Worm (Caenorhabditis elegans): Measurements from ENCODE around the gene ZK643.2.
"Not testable (repeated sequence)": the region's sequence is repeated elsewhere in the genome, so short reads cannot be mapped to it uniquely, and the experiment has no call there.

Gene ZK643.2

DNA sequence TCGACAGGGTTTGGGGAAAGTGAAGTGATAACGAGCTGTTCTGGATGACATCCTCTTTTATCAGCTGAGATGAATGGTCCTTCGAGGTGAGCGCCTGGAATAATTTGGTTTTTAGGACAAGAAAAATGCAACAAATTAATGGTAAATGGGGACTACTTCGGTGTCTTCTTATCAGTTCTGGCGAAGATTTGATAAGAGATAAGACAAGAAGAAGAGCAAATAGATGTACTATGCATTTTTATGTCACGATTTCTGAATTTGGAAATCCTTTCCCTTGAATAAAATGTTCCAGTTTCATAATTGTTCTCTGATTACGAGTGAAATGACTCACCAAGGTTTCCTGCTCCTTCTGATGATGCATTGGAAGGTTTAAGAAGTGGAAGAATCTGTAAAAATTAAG is 41.5 kb downstream of the ZK643.2 start:
- TF ChIP-seq him-1 (tag; optimal IDR thresholded peaks at IDR 0.05): no peak
- no peak for TF ChIP-seq W03F9.2 (tag; optimal IDR thresholded peaks at IDR 0.05)

DNA sequence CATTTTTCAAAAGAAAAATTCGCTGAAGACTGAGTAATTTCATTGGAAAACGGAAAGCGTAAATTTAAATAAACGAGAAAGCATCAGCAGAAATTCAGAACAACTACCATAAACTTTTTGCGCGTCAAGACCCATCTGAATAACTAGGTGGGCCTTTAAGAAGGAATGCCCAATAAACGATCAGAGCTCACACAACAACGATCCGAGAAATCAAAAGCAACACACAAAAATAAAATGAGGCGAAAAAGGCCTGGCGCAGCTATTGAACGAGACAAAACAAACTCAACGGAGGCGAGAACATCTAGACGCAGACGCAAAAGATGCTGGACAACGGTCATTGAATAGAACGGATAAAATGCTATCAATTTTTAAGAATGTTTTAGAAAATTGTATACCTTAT is 42.5 kb downstream of the ZK643.2 start:
- TF ChIP-seq dao-5 (tag; optimal IDR thresholded peaks at IDR 0.05) (no peak), W03F9.2 (tag; optimal IDR thresholded peaks at IDR 0.05) (no peak), him-1 (tag; optimal IDR thresholded peaks at IDR 0.05) (no peak)

DNA sequence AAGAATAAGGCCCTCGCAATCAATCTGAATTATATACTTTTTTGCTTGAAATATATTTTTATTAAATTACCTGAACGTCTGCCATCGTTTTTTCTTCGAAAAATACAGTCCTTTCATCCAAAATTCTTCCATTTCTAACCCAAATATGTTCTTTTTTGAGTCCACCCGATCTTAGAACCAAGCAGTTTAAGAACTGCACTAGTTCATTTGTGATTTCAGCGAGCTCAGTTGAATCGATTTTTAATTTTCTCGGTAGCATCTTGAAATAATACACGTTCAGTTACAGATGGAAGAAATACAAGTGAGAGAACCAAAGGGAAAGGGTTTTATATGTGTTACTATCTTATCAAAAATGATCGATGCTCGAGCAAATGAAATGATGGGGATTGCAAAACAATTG is 43.2 kb downstream of the ZK643.2 start, which contains the start of gene F59B2.3:
F59B2.3 (minus strand) TSS at position 259 of the 400 bp plus-strand sequence.
- TF ChIP-seq dao-5 (tag; optimal IDR thresholded peaks at IDR 0.05) (no peak), him-1 (tag; optimal IDR thresholded peaks at IDR 0.05) (no peak), W03F9.2 (tag; optimal IDR thresholded peaks at IDR 0.05) (no peak)

DNA sequence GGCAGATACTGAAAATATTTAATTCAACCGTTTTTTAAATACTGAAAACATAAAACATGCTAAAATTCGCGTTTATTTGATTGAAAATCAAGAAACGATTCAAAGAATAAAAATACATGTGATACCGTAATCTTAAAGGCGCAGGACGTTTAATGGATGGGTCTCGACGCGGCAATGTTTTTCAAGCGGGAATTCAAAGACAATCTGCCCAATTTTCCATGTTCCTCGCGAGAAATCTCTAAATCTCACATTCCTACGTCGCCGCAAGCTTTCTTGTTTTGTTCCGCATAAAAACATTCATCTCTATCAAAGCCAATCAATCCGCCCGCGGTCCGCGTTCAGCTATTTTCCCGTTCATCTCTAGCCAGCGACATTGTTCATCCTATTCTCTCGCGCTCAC is 45.2 kb downstream of the ZK643.2 start:
- no peak for TF ChIP-seq him-1 (tag; optimal IDR thresholded peaks at IDR 0.05)
- TF ChIP-seq W03F9.2 (tag; optimal IDR thresholded peaks at IDR 0.05): peak; percentile 22
- no peak for TF ChIP-seq dao-5 (tag; optimal IDR thresholded peaks at IDR 0.05)

DNA sequence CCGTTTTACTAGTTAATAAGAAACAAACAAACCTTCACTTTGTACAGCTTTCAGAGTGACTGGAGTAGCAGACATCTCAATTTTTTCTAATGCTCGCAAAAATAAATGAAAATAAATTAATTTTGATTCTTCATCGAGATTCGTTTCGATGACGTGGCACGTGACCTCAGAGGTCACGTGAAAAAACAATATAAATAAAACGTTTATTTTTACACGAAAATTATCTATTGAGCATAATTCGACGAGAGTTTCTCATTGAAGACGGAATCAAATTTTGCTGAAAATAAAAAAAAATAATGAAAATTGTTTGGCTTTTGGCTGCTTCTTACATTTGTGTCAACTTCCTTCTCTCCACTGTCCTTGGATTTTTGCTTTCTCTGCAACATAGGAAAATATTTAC is 45.6 kb downstream of the ZK643.2 start, which contains the start of gene rpn-6.2:
rpn-6.2 (minus strand) TSS at position 101 of the 400 bp plus-strand sequence.
- no peak for TF ChIP-seq W03F9.2 (tag; optimal IDR thresholded peaks at IDR 0.05)
- no peak for TF ChIP-seq him-1 (tag; optimal IDR thresholded peaks at IDR 0.05)
- no peak for TF ChIP-seq dao-5 (tag; optimal IDR thresholded peaks at IDR 0.05)

DNA sequence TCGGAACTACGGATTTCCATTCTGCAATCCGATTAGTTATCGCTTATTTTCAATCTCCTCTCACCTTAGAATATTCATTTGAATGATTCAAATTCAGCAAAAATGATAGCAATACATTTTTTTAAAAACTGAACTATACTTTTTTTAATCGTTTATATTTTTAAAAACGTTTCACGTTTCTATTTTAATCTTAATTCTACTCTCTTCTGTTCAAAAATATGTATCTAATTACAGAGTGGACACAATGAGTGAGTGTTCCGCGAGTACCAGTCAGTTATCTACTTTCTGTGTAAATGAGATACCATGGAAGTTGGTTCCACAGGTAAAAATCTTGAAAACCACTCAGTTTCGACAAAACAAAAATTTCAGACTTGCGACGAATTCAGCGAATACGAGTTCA is 46.2 kb downstream of the ZK643.2 start, which contains the start of the genes F59B2.15 and zif-1:
F59B2.15 (minus strand) TSS at position 101 of the 400 bp plus-strand sequence.
zif-1 (plus strand) TSS at position 235 of the 400 bp plus-strand sequence.
- no peak for TF ChIP-seq dao-5 (tag; optimal IDR thresholded peaks at IDR 0.05)
- TF ChIP-seq him-1 (tag; optimal IDR thresholded peaks at IDR 0.05): no peak
- TF ChIP-seq W03F9.2 (tag; optimal IDR thresholded peaks at IDR 0.05): no peak

DNA sequence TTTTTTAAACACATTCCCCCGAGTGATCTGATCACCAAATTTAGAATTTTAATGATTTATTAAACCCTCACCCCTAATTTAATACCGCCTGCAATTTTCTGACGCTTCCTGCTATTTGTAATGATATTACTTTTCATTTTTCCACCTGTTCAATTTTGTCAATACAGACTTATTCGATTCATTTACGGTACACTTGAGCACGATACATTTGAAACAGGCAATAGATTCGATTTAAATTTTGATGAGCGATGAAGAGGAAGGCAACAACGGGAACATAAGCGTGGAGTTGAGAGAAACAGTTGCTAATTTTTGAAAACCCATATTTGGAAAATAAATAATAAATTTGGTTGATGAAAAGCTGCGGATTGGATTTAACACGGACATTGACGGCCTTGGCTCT is 48.3 kb downstream of the ZK643.2 start:
- TF ChIP-seq dao-5 (tag; optimal IDR thresholded peaks at IDR 0.05) (no peak), him-1 (tag; optimal IDR thresholded peaks at IDR 0.05) (no peak), W03F9.2 (tag; optimal IDR thresholded peaks at IDR 0.05) (no peak)

DNA sequence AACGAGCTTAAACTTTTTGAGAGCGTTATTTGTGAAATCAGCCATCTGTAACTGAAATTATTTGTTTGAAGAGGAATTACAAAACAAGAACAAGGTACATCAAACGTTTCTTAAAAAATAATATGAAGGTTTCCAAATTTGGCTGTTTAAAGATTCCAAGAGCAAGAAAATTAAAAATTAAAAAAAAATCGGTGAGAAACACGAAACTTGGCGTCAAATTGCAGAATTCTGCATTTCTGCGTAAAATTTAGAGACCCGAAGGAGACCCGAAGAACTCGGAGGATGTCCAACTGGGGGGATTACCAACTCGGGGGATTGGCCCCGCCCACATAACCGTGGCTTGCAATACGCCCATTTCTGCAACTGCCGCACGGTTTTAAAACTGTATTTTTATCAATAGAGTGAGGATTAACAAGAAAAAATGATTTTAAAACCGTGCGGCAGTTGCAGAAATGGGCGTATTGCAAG is 49.6 kb downstream of the ZK643.2 start, which contains the start of gene rab-6.1:
rab-6.1 (minus strand) TSS at position 51 of the 468 bp plus-strand sequence.
- TF ChIP-seq him-1, W03F9.2, dao-5 (tag; optimal IDR thresholded peaks at IDR 0.05): not testable (repeated sequence)

DNA sequence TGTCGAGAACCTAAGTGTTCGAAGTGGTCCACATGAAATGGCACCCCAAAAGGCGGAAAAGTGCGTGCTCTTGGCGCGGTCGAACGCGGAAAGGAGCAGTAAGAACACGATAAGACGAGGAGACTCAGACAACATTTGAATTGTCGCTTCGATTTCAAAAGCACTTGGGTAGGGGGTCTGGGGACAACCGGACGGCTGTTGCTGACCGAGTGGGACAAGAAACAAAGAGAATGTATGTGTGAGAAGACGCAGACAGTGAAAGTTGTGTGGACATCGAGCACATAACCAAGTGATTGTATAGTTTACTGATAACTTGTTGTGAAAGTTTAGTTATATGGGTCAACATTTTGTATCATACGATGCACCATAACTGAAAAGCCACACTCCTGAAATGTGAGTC is 50.8 kb downstream of the ZK643.2 start:
- TF ChIP-seq dao-5 (tag; optimal IDR thresholded peaks at IDR 0.05) (no peak), W03F9.2 (tag; optimal IDR thresholded peaks at IDR 0.05) (no peak), him-1 (tag; optimal IDR thresholded peaks at IDR 0.05) (no peak)

Data from whole organism, L4/young adult.